Fruit fly (Drosophila melanogaster): ENCODE results near the gene ppk24.

DNA sequence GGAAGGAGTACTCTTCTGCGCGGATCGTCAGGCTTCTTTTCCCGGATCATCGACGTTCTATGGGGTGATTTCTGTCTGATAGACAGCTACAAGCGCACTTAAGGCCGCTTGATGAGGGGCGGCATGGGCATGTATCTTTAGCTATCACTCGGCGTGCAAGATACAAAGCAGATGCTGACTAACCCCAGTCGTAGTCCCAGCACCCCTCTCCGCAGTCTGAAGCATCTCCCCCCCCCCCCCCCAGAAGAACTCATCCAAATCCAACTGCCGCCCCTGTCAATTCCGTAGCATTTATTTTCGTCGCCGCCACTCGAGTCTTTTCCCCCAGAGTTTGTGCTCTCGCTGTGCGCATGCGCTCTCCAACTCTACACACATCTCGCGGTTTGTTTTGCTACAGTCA lies 44.8 kb downstream of the ppk24 start:
- TF ChIP-seq psq (optimal IDR thresholded peaks at IDR 0.05) = no peak
- no peak for TF ChIP-seq h (optimal IDR thresholded peaks at IDR 0.05)
- no peak for TF ChIP-seq Myc (optimal IDR thresholded peaks at IDR 0.05)
- TF ChIP-seq Sin3A (optimal IDR thresholded peaks at IDR 0.05) = no peak
- no peak for TF ChIP-seq ttk (optimal IDR thresholded peaks at IDR 0.05)
- TF ChIP-seq insv (optimal IDR thresholded peaks at IDR 0.05) = no peak
